Fruit fly (Drosophila melanogaster) Kc167 (cell line): ENCODE measurements around the gene dnc.

Source experiments
- Sin3A ChIP-seq: fragments of >200 bp; optimal IDR thresholded peaks from 2 replicates; lab custom pipeline; 2018; ENCODE audit warnings: missing external identifiers
- ttk ChIP-seq: sonication (Bioruptor generic); optimal IDR thresholded peaks from 2 replicates; lab custom pipeline; 2017; ENCODE audit warnings: missing external identifiers

DNA sequence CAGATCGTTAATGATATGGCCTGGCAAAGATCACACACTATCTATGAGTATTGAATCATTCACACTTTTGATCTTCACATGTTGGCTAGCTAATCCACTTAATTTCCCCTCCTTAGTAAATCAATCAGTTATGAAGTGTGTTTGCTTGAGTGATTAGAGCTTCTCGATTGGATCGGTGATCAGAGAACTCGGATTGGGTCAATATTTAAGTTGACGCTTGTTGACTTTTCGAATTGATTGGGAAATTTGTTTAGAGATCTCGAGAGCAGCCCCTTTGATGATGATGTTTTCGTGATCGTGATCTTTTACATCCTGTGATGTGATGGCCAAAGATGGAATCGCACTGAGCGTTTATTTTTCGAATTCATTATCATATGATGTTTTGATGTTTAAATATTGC lies 12.2 kb downstream of the dnc start:
- TF ChIP-seq Sin3A (lab: Kevin White, UChicago) (no peak), ttk (lab: Kevin White, UChicago) (no peak)
